Fruit fly (Drosophila melanogaster): ENCODE data around the gene ppk7.
A peak's percentile ranks its signal among the peaks of the same experiment; 100 is the strongest.

Gene ppk7

DNA sequence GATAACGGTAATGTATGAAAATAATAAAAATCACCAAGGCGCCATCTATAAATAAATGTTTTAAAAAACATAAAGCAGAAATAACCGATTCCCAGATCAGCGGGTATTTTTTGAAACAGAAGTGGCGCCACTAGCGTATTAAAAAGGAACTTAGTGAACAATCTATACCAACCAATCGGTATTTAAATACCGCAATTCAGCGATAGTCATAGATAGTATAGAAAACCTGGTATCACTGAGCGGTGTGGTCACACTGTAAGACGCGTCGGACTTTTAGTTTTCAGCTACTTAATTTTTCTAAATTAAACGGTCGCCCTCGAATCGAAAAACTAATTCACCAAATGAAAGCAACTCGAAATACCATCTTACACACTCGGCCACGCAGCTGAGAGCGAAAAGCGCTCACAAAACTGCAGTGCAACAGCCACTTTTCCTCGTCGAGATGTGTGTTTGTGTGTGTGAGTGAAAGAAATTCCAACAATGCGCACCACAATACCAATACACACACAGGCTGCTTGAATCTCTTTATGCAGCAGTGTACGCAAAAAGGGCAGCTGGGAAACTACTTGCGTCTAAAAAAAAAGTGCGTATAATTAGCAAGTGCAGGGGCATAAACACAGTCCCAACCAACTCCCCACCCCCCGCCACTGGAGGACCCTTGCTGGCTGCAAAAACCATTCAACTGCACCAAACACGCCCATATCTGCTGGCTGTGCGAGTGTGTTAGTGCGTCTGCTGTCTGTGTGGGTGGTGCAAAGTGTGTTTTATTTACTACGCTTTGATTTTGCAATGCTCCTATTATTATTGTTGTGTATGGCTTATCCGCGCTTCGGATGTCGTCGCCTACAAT, 30.4 kb downstream of the ppk7 start, which contains the start of gene PDZ-GEF:
Gene PDZ-GEF, plus strand, starts transcription at position 232 of the 850 bp plus-strand sequence.
- TF ChIP-seq sv (GFP tag; optimal IDR thresholded peaks at IDR 0.05) (peak; percentile 37), dsf (GFP tag; optimal IDR thresholded peaks at IDR 0.05; ENCODE audit: borderline replicate concordance) (no peak), Dfd (GFP tag; optimal IDR thresholded peaks at IDR 0.05) (no peak), N (GFP tag; optimal IDR thresholded peaks at IDR 0.05) (peak; percentile 85), Hnf4 (GFP tag; optimal IDR thresholded peaks at IDR 0.05) (peak; percentile 30), Hr78 (GFP tag; optimal IDR thresholded peaks at IDR 0.05) (peak; percentile 80), h (GFP tag; optimal IDR thresholded peaks at IDR 0.05) (peak; percentile 11), rgr (GFP tag; optimal IDR thresholded peaks at IDR 0.05) (peak; percentile 22), foxo (GFP tag; optimal IDR thresholded peaks at IDR 0.05) (peak in 1 of 2 experiments; percentile 41), Abd-B (GFP tag; optimal IDR thresholded peaks at IDR 0.05) (peak; percentile 80), Myc (optimal IDR thresholded peaks at IDR 0.05) (peak; percentile 62), CrebA (GFP tag; optimal IDR thresholded peaks at IDR 0.05; ENCODE audit: borderline replicate concordance) (peak; percentile 6), brk (GFP tag; optimal IDR thresholded peaks at IDR 0.05) (peak; percentile 7), lola (GFP tag; optimal IDR thresholded peaks at IDR 0.05) (peak; percentile 63), Hr83 (GFP tag; optimal IDR thresholded peaks at IDR 0.05; ENCODE audit: poor library complexity, severe bottlenecking) (peak; percentile 44), br (GFP tag; optimal IDR thresholded peaks at IDR 0.05) (no peak), HLH106 (tag; optimal IDR thresholded peaks at IDR 0.05) (peak; percentile 20), fru (GFP tag; optimal IDR thresholded peaks at IDR 0.05) (peak; percentile 28), ey (GFP tag; optimal IDR thresholded peaks at IDR 0.05) (no peak)

DNA sequence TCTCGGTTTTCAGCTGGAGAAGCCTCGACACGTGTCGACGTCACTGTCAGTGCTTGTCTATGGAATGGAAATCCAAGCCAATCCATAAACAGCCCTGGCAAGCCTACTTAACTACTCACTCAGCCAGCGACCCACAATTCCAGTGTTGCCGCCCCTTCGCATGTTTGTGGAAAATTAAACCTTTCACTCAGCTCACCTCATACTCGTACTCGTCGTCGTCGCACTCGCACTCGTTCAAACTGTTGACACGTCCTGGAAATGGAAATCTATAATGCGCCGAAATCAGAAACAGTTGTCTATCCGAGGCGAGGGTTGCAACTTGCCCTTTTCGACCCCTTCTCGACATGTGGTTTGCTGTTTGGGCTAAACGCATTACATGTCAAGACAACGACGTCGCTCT, 35.1 kb downstream of the ppk7 start:
- TF ChIP-seq Mio (GFP tag; optimal IDR thresholded peaks at IDR 0.05) = no peak
- no peak for TF ChIP-seq usp (GFP tag; optimal IDR thresholded peaks at IDR 0.05)
- TF ChIP-seq HLH106 (tag; optimal IDR thresholded peaks at IDR 0.05) = no peak
- TF ChIP-seq N (GFP tag; optimal IDR thresholded peaks at IDR 0.05) = no peak
- no peak for TF ChIP-seq Myc (optimal IDR thresholded peaks at IDR 0.05)
- no peak for TF ChIP-seq Jra (GFP tag; optimal IDR thresholded peaks at IDR 0.05)
- TF ChIP-seq sage (GFP tag; optimal IDR thresholded peaks at IDR 0.05) = no peak
- no peak for TF ChIP-seq Rel (GFP tag; optimal IDR thresholded peaks at IDR 0.05)
- TF ChIP-seq Rel (tag; optimal IDR thresholded peaks at IDR 0.05) = no peak
- no peak for TF ChIP-seq h (GFP tag; optimal IDR thresholded peaks at IDR 0.05)
- no peak for TF ChIP-seq dl (GFP tag; optimal IDR thresholded peaks at IDR 0.05; ENCODE audit: insufficient read depth in 1 of 2, partially characterized antibody in 2 of 2)
- no peak for TF ChIP-seq GATAd (GFP tag; optimal IDR thresholded peaks at IDR 0.05)
- TF ChIP-seq Vsx2 (GFP tag; optimal IDR thresholded peaks at IDR 0.05; ENCODE audit: partially characterized antibody) = no peak
- no peak for TF ChIP-seq pan (optimal IDR thresholded peaks at IDR 0.05)
- no peak for TF ChIP-seq Hnf4 (GFP tag; optimal IDR thresholded peaks at IDR 0.05)

DNA sequence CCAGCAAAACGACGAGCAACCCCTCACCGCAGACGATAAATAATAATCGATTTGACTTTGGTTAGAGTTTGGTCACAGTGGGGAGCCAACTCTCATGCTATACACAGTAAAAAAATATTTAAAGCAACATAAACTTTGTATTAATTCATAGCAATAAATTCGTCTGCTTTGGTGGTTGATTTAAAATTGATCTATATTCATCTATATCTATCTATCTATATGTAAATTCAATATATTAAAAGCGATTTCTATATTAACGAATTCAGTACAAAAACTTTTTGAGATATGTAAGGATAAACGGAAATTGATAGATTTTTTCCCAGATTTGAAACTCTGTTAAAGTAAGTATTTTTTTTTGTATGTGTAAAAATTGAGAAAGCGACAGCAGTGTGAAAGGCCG, 44.3 kb downstream of the ppk7 start:
- no peak for TF ChIP-seq psq (GFP tag; optimal IDR thresholded peaks at IDR 0.05)
- TF ChIP-seq sv (GFP tag; optimal IDR thresholded peaks at IDR 0.05) = no peak
- TF ChIP-seq foxo (GFP tag; optimal IDR thresholded peaks at IDR 0.05) = no peak
- TF ChIP-seq usp (GFP tag; optimal IDR thresholded peaks at IDR 0.05) = no peak
- no peak for TF ChIP-seq Hr78 (GFP tag; optimal IDR thresholded peaks at IDR 0.05)
- TF ChIP-seq N (GFP tag; optimal IDR thresholded peaks at IDR 0.05) = no peak
- TF ChIP-seq sage (GFP tag; optimal IDR thresholded peaks at IDR 0.05) = no peak
- no peak for TF ChIP-seq Vsx2 (GFP tag; optimal IDR thresholded peaks at IDR 0.05; ENCODE audit: partially characterized antibody)
- TF ChIP-seq fru (GFP tag; optimal IDR thresholded peaks at IDR 0.05) = no peak
- TF ChIP-seq Mio (GFP tag; optimal IDR thresholded peaks at IDR 0.05) = no peak
- no peak for TF ChIP-seq dmrt93B (GFP tag; optimal IDR thresholded peaks at IDR 0.05)
- TF ChIP-seq Abd-B (GFP tag; optimal IDR thresholded peaks at IDR 0.05) = no peak
- TF ChIP-seq dsf (GFP tag; optimal IDR thresholded peaks at IDR 0.05; ENCODE audit: borderline replicate concordance) = no peak
- TF ChIP-seq br (GFP tag; optimal IDR thresholded peaks at IDR 0.05) = no peak
- TF ChIP-seq Dfd (GFP tag; optimal IDR thresholded peaks at IDR 0.05) = no peak

DNA sequence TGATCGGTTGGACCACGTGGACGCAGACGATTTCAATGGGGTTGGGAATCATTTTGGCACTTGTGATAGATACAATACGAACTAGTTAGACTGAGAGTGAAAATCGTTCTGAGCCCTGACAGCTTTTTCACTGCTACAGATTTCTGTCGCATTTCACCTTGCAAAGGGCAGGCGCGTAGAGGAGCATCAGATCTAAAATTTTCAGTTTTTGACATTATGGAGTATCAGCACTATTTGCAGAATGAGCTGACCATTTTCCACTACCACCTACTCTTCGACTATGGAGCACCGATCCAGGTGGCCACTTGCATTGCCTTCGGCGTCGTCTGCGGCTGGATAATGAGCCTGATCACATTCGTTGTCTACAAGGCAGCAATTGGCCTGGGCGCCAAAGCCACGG, 45.5 kb downstream of the ppk7 start, which contains the start of the genes CG43922 and CG13984:
Gene CG43922, minus strand, starts transcription at position 101 of the 400 bp plus-strand sequence.
Gene CG13984, plus strand, starts transcription at position 169 of the 400 bp plus-strand sequence.
- no peak for TF ChIP-seq fru (GFP tag; optimal IDR thresholded peaks at IDR 0.05)
- no peak for TF ChIP-seq Myc (optimal IDR thresholded peaks at IDR 0.05)
- TF ChIP-seq sage (GFP tag; optimal IDR thresholded peaks at IDR 0.05) = no peak
- no peak for TF ChIP-seq sv (GFP tag; optimal IDR thresholded peaks at IDR 0.05)
- TF ChIP-seq psq (GFP tag; optimal IDR thresholded peaks at IDR 0.05) = no peak
- no peak for TF ChIP-seq br (GFP tag; optimal IDR thresholded peaks at IDR 0.05)
- no peak for TF ChIP-seq Rel (GFP tag; optimal IDR thresholded peaks at IDR 0.05)
- no peak for TF ChIP-seq Rel (tag; optimal IDR thresholded peaks at IDR 0.05)
- TF ChIP-seq Dfd (GFP tag; optimal IDR thresholded peaks at IDR 0.05) = no peak
